Worm (Caenorhabditis elegans): ENCODE measurements around the gene Y57E12B.1.

The Y57E12B.1 gene

DNA sequence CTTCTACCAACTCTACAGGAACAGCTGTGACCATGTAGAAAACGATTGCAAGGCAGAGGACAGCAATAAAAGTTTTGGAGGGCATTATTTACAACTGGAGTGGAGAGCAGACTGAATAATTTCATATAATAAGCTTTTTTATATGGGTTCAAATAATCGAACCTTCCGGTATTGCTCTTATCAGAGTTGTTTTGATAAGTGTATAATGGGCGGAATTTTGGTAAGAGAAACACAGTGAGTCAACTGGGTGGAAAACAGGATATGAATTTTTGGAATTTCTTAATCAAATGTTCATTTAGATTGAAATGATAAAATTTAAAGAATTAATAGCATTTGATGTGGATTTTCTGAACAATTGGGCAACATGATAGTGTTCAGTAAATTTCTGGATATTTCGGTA is 1.4 kb downstream of the Y57E12B.1 start, which contains the start of gene Y57E12B.11:
TSS of gene Y57E12B.11 (minus strand) at position 101 of the 400 bp plus-strand sequence.
- TF ChIP-seq fos-1 (tag; optimal IDR thresholded peaks at IDR 0.05) (no peak), saeg-2 (GFP tag; IDR thresholded peaks at IDR 0.05) (no peak)

DNA sequence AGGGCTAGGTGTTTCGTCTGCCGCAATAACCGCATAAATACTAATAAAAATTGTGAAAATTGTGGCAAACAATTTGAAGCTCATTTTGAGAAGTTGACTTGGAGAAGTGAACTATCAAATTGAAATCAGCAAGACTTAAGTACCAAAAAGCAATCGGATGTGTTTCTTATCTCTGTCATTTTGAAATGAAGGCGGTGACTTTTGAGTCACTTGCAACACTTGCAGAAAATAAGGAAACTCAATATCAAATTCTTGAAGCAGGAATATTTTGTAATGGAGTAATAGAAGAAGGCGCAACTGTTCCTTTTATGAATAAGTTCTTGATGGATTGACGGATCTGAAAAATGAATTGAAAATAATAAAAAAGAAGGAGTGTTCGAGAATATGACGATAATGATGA is 3.0 kb downstream of the Y57E12B.1 start, which contains the start of gene T07H8.11:
TSS of gene T07H8.11 (minus strand) at position 101 of the 400 bp plus-strand sequence.
- TF ChIP-seq ceh-20 (GFP tag; IDR thresholded peaks at IDR 0.05): no peak
- TF ChIP-seq lim-7 (GFP tag; IDR thresholded peaks at IDR 0.05): no peak
- no peak for TF ChIP-seq lin-15B (tag; optimal IDR thresholded peaks at IDR 0.05)
- TF ChIP-seq vab-7 (GFP tag; IDR thresholded peaks at IDR 0.05): no peak
- TF ChIP-seq zfp-2 (tag; optimal IDR thresholded peaks at IDR 0.05): no peak
- TF ChIP-seq ama-1 (optimal IDR thresholded peaks at IDR 0.05): no peak
- no peak for TF ChIP-seq dmd-6 (GFP tag; IDR thresholded peaks at IDR 0.05)
- no peak for TF ChIP-seq R02D3.7 (tag; optimal IDR thresholded peaks at IDR 0.05)
- no peak for TF ChIP-seq nhr-25 (tag; optimal IDR thresholded peaks at IDR 0.05; ENCODE audit: borderline replicate concordance, insufficient read depth)
- no peak for TF ChIP-seq ceh-44 (GFP tag; IDR thresholded peaks at IDR 0.05)
- TF ChIP-seq aha-1 (tag): no peak
- no peak for TF ChIP-seq F26F4.8 (GFP tag; conservative IDR thresholded peaks at IDR 0.05)
- TF ChIP-seq daf-16 (GFP tag; optimal IDR thresholded peaks at IDR 0.05): no peak
- no peak for TF ChIP-seq daf-16 (tag; optimal IDR thresholded peaks at IDR 0.05)
- TF ChIP-seq nhr-237 (tag; optimal IDR thresholded peaks at IDR 0.05): no peak
- no peak for TF ChIP-seq ztf-11 (tag; optimal IDR thresholded peaks at IDR 0.05)
- TF ChIP-seq nhr-10 (tag; optimal IDR thresholded peaks at IDR 0.05): no peak
- TF ChIP-seq duxl-1 (tag; optimal IDR thresholded peaks at IDR 0.05; ENCODE audit: poor library complexity): no peak

- TF ChIP-seq tag-97 (GFP tag; IDR thresholded peaks at IDR 0.05) (no peak), unc-62 (GFP tag; optimal IDR thresholded peaks at IDR 0.05 in 1 of 2) (peak in 1 of 2 experiments; percentile 51), unc-62 (tag; optimal IDR thresholded peaks at IDR 0.05) (no peak)
These were observed 5.5 kb downstream of the Y57E12B.1 start, which contains the start of gene srg-31 for ce11 chrV:6953797-6954196. Gene srg-31 (minus strand): TSS chrV:6953897.

ce11 chrV:6956237-6956636 is 7.9 kb downstream of the Y57E12B.1 start, which contains the start of gene mec-1:
Gene mec-1 (plus strand): TSS chrV:6956537.
- peak; percentile 58 for TF ChIP-seq aha-1 (tag)
- TF ChIP-seq dmd-9 (GFP tag; IDR thresholded peaks at IDR 0.05): no peak
- no peak for TF ChIP-seq duxl-1 (tag; optimal IDR thresholded peaks at IDR 0.05; ENCODE audit: poor library complexity)
- no peak for TF ChIP-seq daf-12 (tag; optimal IDR thresholded peaks at IDR 0.05)

- TF ChIP-seq unc-130 (GFP tag; optimal IDR thresholded peaks at IDR 0.05): no peak
- TF ChIP-seq nhr-48 (tag; optimal IDR thresholded peaks at IDR 0.05): peak; percentile 21
- no peak for TF ChIP-seq ztf-7 (tag; optimal IDR thresholded peaks at IDR 0.05)
- peak in 1 of 2 experiments; percentile 10 for TF ChIP-seq unc-62 (GFP tag; optimal IDR thresholded peaks at IDR 0.05 in 1 of 2)
- TF ChIP-seq unc-62 (tag; optimal IDR thresholded peaks at IDR 0.05): no peak
- TF ChIP-seq nhr-28 (tag; optimal IDR thresholded peaks at IDR 0.05): peak; percentile 32
- peak in 1 of 2 experiments; percentile 35 for TF ChIP-seq mdl-1 (tag; optimal IDR thresholded peaks at IDR 0.05)
- peak; percentile 70 for TF ChIP-seq mxl-3 (GFP tag; optimal IDR thresholded peaks at IDR 0.05)
These were observed 21.7 kb downstream of the Y57E12B.1 start, which contains the start of gene ptr-15 for ce11 chrV:6969950-6970532. Gene ptr-15 (minus strand): TSS chrV:6970000.

DNA sequence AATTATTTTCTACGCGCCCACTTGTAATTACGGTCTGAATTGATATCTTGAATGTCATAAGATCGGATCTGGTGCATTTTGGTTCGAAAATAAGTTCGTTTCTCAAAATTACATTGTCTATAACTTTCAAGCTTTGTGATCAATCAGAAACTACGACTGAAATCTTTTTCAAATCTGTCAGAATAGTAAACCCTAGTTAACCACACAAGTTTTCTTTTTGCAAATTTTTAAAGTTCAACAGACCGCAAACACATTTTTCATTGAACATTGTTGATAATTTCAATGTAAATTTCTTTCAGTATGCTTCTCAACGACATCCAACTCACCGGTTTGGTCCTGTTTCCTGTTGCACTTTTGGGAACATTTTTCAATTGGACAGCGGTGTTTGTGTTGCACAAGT is 23.2 kb downstream of the Y57E12B.1 start, which contains the start of gene srx-59:
TSS of gene srx-59 (plus strand) at position 301 of the 400 bp plus-strand sequence.
- TF ChIP-seq unc-62 (GFP tag; optimal IDR thresholded peaks at IDR 0.05 in 1 of 2) (peak in 1 of 2 experiments; percentile 19), unc-62 (tag; optimal IDR thresholded peaks at IDR 0.05) (no peak), zag-1 (tag; optimal IDR thresholded peaks at IDR 0.05) (no peak), F49E8.2 (tag; optimal IDR thresholded peaks at IDR 0.05; ENCODE audit: borderline replicate concordance) (no peak), daf-16 (GFP tag; optimal IDR thresholded peaks at IDR 0.05) (no peak), daf-16 (tag; optimal IDR thresholded peaks at IDR 0.05) (no peak), dpl-1 (GFP tag; optimal IDR thresholded peaks at IDR 0.05) (no peak)

All from whole organism, L4 larva.